Worm (Caenorhabditis elegans) whole organism, L4/young adult: ENCODE measurements around the gene ptp-5.2.
"Not testable (repeated sequence)": the region's sequence is repeated elsewhere in the genome, so short reads cannot be mapped to it uniquely, and the experiment has no call there.

Experiments
- W03F9.2 ChIP-seq: fragments of 150-350 bp; optimal IDR thresholded peaks from 2 replicates; lab custom pipeline; 2014; ENCODE audit warnings: missing biosample characterization, missing genetic modification characterization
- him-1 ChIP-seq: sonication (generic microtip); optimal IDR thresholded peaks from 2 replicates; lab custom pipeline; 2016; ENCODE audit warnings: missing genotype, missing genetic modification reagents, missing genetic modification characterization, missing compliant biosample characterization

DNA sequence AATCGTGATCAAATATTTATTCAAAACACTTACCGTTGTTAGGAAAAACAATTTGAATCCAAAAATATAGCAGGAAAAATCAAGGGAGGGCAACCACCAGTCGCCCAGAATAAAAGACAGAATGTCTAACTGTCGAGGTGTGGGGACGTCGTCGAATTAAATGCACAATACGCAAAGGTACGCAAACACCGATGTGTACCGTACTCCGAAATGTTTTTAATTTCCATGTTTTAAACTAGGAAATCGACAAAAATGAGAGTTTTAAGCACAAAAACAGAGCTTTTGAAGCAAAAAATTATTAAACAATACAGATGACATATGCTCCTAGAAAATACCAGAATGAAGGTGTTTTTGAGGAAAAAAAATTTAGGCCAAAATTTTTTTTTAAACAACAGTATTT lies 13.7 kb upstream of the ptp-5.2 start, which contains the start of gene Y57G11C.51:
- not testable (repeated sequence) for TF ChIP-seq him-1 (tag; lab: Kevin White, UChicago); W03F9.2
